Fruit fly (Drosophila melanogaster): ENCODE data around the gene CG7202.

DNA sequence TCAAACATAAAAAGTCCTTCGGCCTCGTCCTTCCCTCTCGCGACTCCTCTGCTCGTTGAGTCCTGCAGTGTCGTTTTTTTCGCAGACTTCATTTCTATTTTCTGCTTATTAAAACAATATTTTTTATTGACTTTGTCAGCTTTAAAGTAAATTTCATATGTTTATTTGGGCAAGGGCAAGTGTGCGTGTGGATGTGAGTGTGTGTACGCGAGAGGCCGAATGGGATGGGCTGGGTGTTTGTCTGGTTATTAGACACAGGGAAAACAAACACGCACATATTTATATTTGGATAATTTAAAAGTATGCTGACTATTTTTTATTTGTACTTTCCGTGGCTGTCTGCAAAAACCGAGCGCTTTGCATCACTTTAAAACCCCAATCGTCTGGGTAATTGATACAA lies 14.7 kb downstream of the CG7202 start:
- TF ChIP-seq CG14655 (GFP tag; optimal IDR thresholded peaks at IDR 0.05) (no peak), CG17806 (tag; optimal IDR thresholded peaks at IDR 0.05) (no peak), CG10348 (GFP tag; IDR thresholded peaks at IDR 0.05) (no peak), CG32121 (GFP tag; IDR thresholded peaks at IDR 0.05) (no peak), EcR (GFP tag; optimal IDR thresholded peaks at IDR 0.05) (no peak), CG8159 (tag; optimal IDR thresholded peaks at IDR 0.05) (no peak), CG12605 (GFP tag; IDR thresholded peaks at IDR 0.05) (no peak)

All from whole organism, pupa.